Worm (Caenorhabditis elegans): ENCODE measurements around the gene ZK285.2.

DNA sequence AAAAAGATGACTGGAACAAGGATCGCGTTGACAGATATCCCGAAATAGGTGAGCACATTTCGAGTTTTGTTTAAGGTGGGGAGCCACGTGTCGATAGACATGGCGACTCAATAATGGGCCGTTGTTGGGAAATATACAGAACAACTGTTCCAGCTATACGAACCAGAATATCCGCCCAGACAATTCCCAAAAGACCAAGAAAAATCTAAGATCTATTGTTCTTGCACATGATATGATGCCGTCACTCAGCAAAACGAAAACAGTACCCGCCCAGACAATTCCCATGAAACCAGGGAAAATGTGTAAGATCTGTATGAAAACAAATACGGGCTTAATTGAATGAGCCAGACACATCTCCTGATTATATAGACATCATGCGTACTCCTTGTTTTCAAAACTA, 39.2 kb upstream of the ZK285.2 start, which contains the start of gene str-231:
- TF ChIP-seq unc-39 (tag; optimal IDR thresholded peaks at IDR 0.05) (no peak), nhr-237 (tag; optimal IDR thresholded peaks at IDR 0.05) (no peak), elt-1 (tag; optimal IDR thresholded peaks at IDR 0.05; ENCODE audit: borderline replicate concordance, insufficient read depth) (no peak), tbx-8 (GFP tag; optimal IDR thresholded peaks at IDR 0.05) (no peak), flh-1 (GFP tag; optimal IDR thresholded peaks at IDR 0.05) (no peak), mab-5 (tag; optimal IDR thresholded peaks at IDR 0.05) (no peak), pha-4 (tag; optimal IDR thresholded peaks at IDR 0.05) (no peak), M03D4.4 (tag; optimal IDR thresholded peaks at IDR 0.05) (no peak), nhr-28 (tag; optimal IDR thresholded peaks at IDR 0.05) (no peak), snpc-4 (tag; optimal IDR thresholded peaks at IDR 0.05) (no peak), ztf-11 (tag; optimal IDR thresholded peaks at IDR 0.05) (no peak)
